Worm (Caenorhabditis elegans): Measurements from ENCODE around the gene gei-13.

ce11 chrIII:9616426-9616825, 20.5 kb downstream of the gei-13 start, which contains the start of gene hcp-3:
- TF ChIP-seq zag-1 (tag; optimal IDR thresholded peaks at IDR 0.05) (no peak), peb-1 (tag; optimal IDR thresholded peaks at IDR 0.05) (no peak), nhr-23 (tag; optimal IDR thresholded peaks at IDR 0.05) (no peak), fos-1 (tag; optimal IDR thresholded peaks at IDR 0.05) (peak; percentile 10), R02D3.7 (tag; optimal IDR thresholded peaks at IDR 0.05) (no peak), aly-2 (tag; optimal IDR thresholded peaks at IDR 0.05) (no peak), ceh-16 (tag; optimal IDR thresholded peaks at IDR 0.05) (no peak), elt-3 (tag; optimal IDR thresholded peaks at IDR 0.05) (no peak), ztf-11 (tag; optimal IDR thresholded peaks at IDR 0.05) (no peak), nhr-11 (tag; optimal IDR thresholded peaks at IDR 0.05) (no peak), ztf-1 (GFP tag; conservative IDR thresholded peaks at IDR 0.05) (no peak), unc-62 (GFP tag; optimal IDR thresholded peaks at IDR 0.05) (no peak)
